Fruit fly (Drosophila melanogaster) whole organism, adult: ENCODE measurements around the gene CG14563.

ENCODE experiments used
- CG33017 ChIP-seq: fragments of 200-800 bp; sonication (Bioruptor generic); optimal IDR thresholded peaks from 2 replicates; lab custom pipeline; 2018; ENCODE audit warnings: missing biosample characterization, mild to moderate bottlenecking, missing genetic modification characterization, moderate library complexity
- CG7101 ChIP-seq: fragments of 200-800 bp; sonication (Bioruptor generic); optimal IDR thresholded peaks from 2 replicates; lab custom pipeline; 2018; ENCODE audit warnings: missing biosample characterization, mild to moderate bottlenecking, missing genetic modification characterization, moderate library complexity
- Hr96 ChIP-seq: fragments of 200-800 bp; sonication (Bioruptor generic); optimal IDR thresholded peaks from 2 replicates; lab custom pipeline; 2016; ENCODE audit warnings: missing biosample characterization, missing genetic modification characterization
- bab1 ChIP-seq: fragments of 200-800 bp; sonication (Bioruptor generic); optimal IDR thresholded peaks from 3 replicates; lab custom pipeline; 2019; ENCODE audit warnings: missing biosample characterization, mild to moderate bottlenecking, missing genetic modification characterization, moderate library complexity
- toe ChIP-seq: fragments of 200-800 bp; sonication (Bioruptor generic); optimal IDR thresholded peaks from 2 replicates; lab custom pipeline; 2016; ENCODE audit warnings: missing biosample characterization, missing genetic modification characterization

dm6 chr3L:21880398-21880810, 38.2 kb upstream of the CG14563 start:
- TF ChIP-seq Hr96 (GFP tag; lab: Kevin White, UChicago) (peak; percentile 80), bab1 (GFP tag; lab: Kevin White, UChicago) (peak; percentile 96), toe (peak; percentile 62), CG33017 (tag; lab: Kevin White, UChicago) (peak; percentile 94), CG7101 (tag; lab: Kevin White, UChicago) (peak; percentile 96)
